Worm (Caenorhabditis elegans) whole organism, L4 larva: Measurements from ENCODE around the gene syd-1.

Source experiments
- F49E8.2 ChIP-seq: sonication (generic microtip); optimal IDR thresholded peaks from 2 replicates; lab custom pipeline; 2016; ENCODE audit warnings: missing compliant biosample characterization, mild to moderate bottlenecking, missing genetic modification characterization, borderline replicate concordance
- ama-1 ChIP-seq: fragments of 150-350 bp; optimal IDR thresholded peaks from 2 replicates; lab custom pipeline; 2014; ENCODE audit warnings: inconsistent platforms, mixed read lengths
- ceh-44 ChIP-seq: fragments of 200-800 bp; sonication (Bioruptor generic); IDR thresholded peaks from 2 replicates; pipeline ENCODE4 v1.3.6; 2022; ENCODE audit warnings: missing genetic modification reagents, missing genetic modification characterization, missing compliant biosample characterization
- cey-2 ChIP-seq: sonication (generic microtip); optimal IDR thresholded peaks from 3 replicates; lab custom pipeline; 2017; ENCODE audit warnings: missing genetic modification characterization, mild to moderate bottlenecking, missing compliant biosample characterization, antibody characterized with exemption, borderline replicate concordance; ENCODE audit not compliant: insufficient read depth
- fos-1 ChIP-seq: fragments of 150-350 bp; optimal IDR thresholded peaks from 2 replicates; lab custom pipeline; 2014; ENCODE audit warnings: missing biosample characterization, missing genetic modification characterization
- hlh-30 ChIP-seq: sonication (generic microtip); optimal IDR thresholded peaks from 2 replicates; lab custom pipeline; 2017; ENCODE audit warnings: antibody characterized with exemption, mild to moderate bottlenecking, missing genetic modification characterization, missing compliant biosample characterization; ENCODE audit not compliant: insufficient read depth
- lin-38 ChIP-seq: fragments of 200-800 bp; sonication (Bioruptor generic); IDR thresholded peaks from 2 replicates; pipeline ENCODE4 v1.3.6; 2022; ENCODE audit warnings: missing genetic modification reagents, missing genetic modification characterization, missing compliant biosample characterization
- mep-1 ChIP-seq: fragments of 150-350 bp; sonication (generic microtip); optimal IDR thresholded peaks from 3 replicates; lab custom pipeline; 2014; ENCODE audit warnings: missing biosample characterization, missing genetic modification characterization
- nhr-77 ChIP-seq: fragments of 150-350 bp; optimal IDR thresholded peaks from 2 replicates; lab custom pipeline; 2014; ENCODE audit warnings: missing biosample characterization, missing genetic modification characterization
- skn-1 ChIP-seq: fragments of 150-350 bp; optimal IDR thresholded peaks from 2 replicates; lab custom pipeline; 2014; ENCODE audit warnings: missing biosample characterization, missing genetic modification characterization

- TF ChIP-seq ama-1 (lab: Kevin White, UChicago) (no peak), F49E8.2 (tag; lab: Kevin White, UChicago) (no peak), skn-1 (tag; lab: Kevin White, UChicago) (no peak), hlh-30 (tag; lab: Kevin White, UChicago) (no peak), lin-38 (no peak), nhr-77 (tag; lab: Kevin White, UChicago) (no peak), ceh-44 (no peak), cey-2 (no peak), mep-1 (tag; lab: Kevin White, UChicago) (no peak), fos-1 (no peak)
These were observed at the start of gene syd-1 for ce11 chrII:7594812-7595211.
